Worm (Caenorhabditis elegans): Measurements from ENCODE around the gene ZK1251.3.

DNA sequence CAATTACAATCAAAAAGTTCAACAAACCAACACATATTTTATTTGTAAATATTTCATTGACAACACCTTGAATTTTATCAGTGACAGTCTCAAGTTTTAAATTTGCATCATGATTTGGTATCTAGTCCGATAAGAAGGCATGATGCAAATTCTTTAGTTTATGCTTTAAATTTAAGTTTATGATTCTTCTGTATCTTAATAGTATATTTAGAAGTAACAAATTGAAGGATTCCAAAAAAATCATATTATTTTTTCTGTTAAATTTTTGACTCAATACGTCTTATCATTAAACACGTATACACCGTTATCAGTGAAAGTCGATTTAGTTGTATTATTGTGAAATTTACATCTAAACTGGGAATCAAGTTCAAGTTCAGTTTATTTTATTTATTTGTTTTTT is 32.2 kb upstream of the ZK1251.3 start, which contains the start of gene chca-1:
- TF ChIP-seq aly-2 (tag; optimal IDR thresholded peaks at IDR 0.05), result no peak
- no peak for TF ChIP-seq nhr-10 (tag; optimal IDR thresholded peaks at IDR 0.05)
- no peak for TF ChIP-seq ceh-82 (tag; optimal IDR thresholded peaks at IDR 0.05)
- no peak for TF ChIP-seq nhr-237 (tag; optimal IDR thresholded peaks at IDR 0.05)

Measured in whole organism, L2 larva.